Fruit fly (Drosophila melanogaster): ENCODE measurements around the gene CG11619.

CG11619 gene

DNA sequence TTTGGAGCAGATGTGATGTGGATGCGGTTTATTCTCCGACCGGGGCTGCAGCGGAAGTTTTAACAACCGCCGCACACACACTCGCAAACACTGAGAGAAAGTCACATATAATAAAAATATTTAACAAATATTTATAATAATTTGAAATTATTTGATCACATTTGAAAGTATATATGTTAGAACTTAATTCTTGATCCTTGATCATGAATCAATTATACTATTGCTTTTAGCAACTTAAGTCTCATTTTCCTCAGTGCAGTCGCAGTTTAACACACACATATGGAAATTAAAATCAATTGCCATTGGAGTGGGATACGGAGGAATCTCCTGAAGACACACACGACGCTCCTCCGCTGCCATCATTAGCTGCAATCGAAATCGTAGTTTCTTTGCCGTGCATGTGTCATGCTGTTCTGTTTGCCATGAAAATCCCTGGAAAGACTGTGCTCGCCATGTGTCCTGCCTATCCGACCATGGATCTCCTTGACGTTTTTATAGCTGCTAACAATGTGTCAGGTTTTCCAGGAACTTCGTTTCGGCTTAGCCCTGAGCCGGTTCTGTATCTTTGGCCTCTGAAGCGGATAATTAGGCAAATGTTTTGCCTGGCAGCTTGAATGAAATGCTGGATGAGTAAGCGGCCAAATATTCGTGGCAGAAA is 45.2 kb upstream of the CG11619 start:
- TF ChIP-seq CG1233 (GFP tag; optimal IDR thresholded peaks at IDR 0.05) (peak; percentile 70), CG14860 (GFP tag; IDR thresholded peaks at IDR 0.05; ENCODE audit: partially characterized antibody) (no peak), bsh (GFP tag; optimal IDR thresholded peaks at IDR 0.05) (peak; percentile 63 to 91), Usf (GFP tag; optimal IDR thresholded peaks at IDR 0.05) (peak; percentile 40), pho (GFP tag; optimal IDR thresholded peaks at IDR 0.05) (no peak), scrt (GFP tag; optimal IDR thresholded peaks at IDR 0.05) (peak; percentile 6), Oli (tag; optimal IDR thresholded peaks at IDR 0.05) (peak; percentile 79), CG16779 (GFP tag; IDR thresholded peaks at IDR 0.05) (no peak), Dfd (GFP tag; optimal IDR thresholded peaks at IDR 0.05) (no peak), ssp (GFP tag; IDR thresholded peaks at IDR 0.05) (peak; percentile 52), CG4328 (GFP tag; optimal IDR thresholded peaks at IDR 0.05) (peak; percentile 47), lab (GFP tag; optimal IDR thresholded peaks at IDR 0.05) (peak; percentile 31), CG10979 (tag; optimal IDR thresholded peaks at IDR 0.05) (peak; percentile 92), tx (GFP tag; optimal IDR thresholded peaks at IDR 0.05) (no peak), HLH4C (GFP tag; IDR thresholded peaks at IDR 0.05; ENCODE audit: partially characterized antibody) (no peak), sim (GFP tag; IDR thresholded peaks at IDR 0.05) (peak; percentile 74), ERR (GFP tag; optimal IDR thresholded peaks at IDR 0.05) (no peak), nerfin-1 (tag; optimal IDR thresholded peaks at IDR 0.05) (peak; percentile 75), CG11504 (tag; optimal IDR thresholded peaks at IDR 0.05) (peak; percentile 77), CG6854 (GFP tag; optimal IDR thresholded peaks at IDR 0.05) (no peak), amos (GFP tag; IDR thresholded peaks at IDR 0.05; ENCODE audit: partially characterized antibody) (no peak), gem (tag; optimal IDR thresholded peaks at IDR 0.05) (peak; percentile 87), CG18764 (GFP tag; optimal IDR thresholded peaks at IDR 0.05) (peak; percentile 45), CG3995 (GFP tag; optimal IDR thresholded peaks at IDR 0.05) (no peak), Mrtf (GFP tag; IDR thresholded peaks at IDR 0.05) (peak; percentile 25; the same call in 1 of the 3 replicates), tap (tag; optimal IDR thresholded peaks at IDR 0.05) (peak; percentile 57), trh (GFP tag; optimal IDR thresholded peaks at IDR 0.05) (no peak), dmrt11E (tag; optimal IDR thresholded peaks at IDR 0.05) (peak; percentile 96), CG30403 (GFP tag; optimal IDR thresholded peaks at IDR 0.05) (peak; percentile 54), CG32532 (GFP tag; IDR thresholded peaks at IDR 0.05) (no peak), shn (GFP tag; optimal IDR thresholded peaks at IDR 0.05) (no peak), CG2116 (GFP tag; optimal IDR thresholded peaks at IDR 0.05) (peak; percentile 28), CG15601 (tag; optimal IDR thresholded peaks at IDR 0.05) (peak; percentile 80), CG4404 (GFP tag; IDR thresholded peaks at IDR 0.05) (peak; percentile 84), Gsc (GFP tag; IDR thresholded peaks at IDR 0.05) (no peak), CG3163 (GFP tag; optimal IDR thresholded peaks at IDR 0.05) (no peak), dpn (GFP tag; optimal IDR thresholded peaks at IDR 0.05) (peak in 1 of 2 experiments; percentile 58), CG3407 (GFP tag; optimal IDR thresholded peaks at IDR 0.05) (peak; percentile 57), br (optimal IDR thresholded peaks at IDR 0.05) (no peak), CG13424 (tag; optimal IDR thresholded peaks at IDR 0.05) (peak; percentile 76), caup (GFP tag; optimal IDR thresholded peaks at IDR 0.05; ENCODE audit: severe bottlenecking) (peak; percentile 24), klu (GFP tag; IDR thresholded peaks at IDR 0.05) (no peak), CG9797 (GFP tag; optimal IDR thresholded peaks at IDR 0.05) (peak; percentile 20), B-H1 (GFP tag; IDR thresholded peaks at IDR 0.05) (0 out of 3 replicates have a peak, but pooled peaks have one; percentile 38), Fer1 (GFP tag; optimal IDR thresholded peaks at IDR 0.05) (peak; percentile 3), Hr3 (GFP tag; optimal IDR thresholded peaks at IDR 0.05) (peak; percentile 61), CG12391 (tag; optimal IDR thresholded peaks at IDR 0.05) (peak; percentile 89), ara (GFP tag; IDR thresholded peaks at IDR 0.05) (peak; percentile 91), CG9437 (GFP tag; optimal IDR thresholded peaks at IDR 0.05) (peak; percentile 38), CG31365 (tag; optimal IDR thresholded peaks at IDR 0.05) (no peak)
